Fruit fly (Drosophila melanogaster) whole organism, embryonic: Measurements from ENCODE around the gene CCAP-R.

Source experiments
- Asciz ChIP-seq: fragments of 200-800 bp; sonication (Bioruptor generic); optimal IDR thresholded peaks from 2 replicates; lab custom pipeline; 2017; ENCODE audit warnings: missing biosample characterization, mild to moderate bottlenecking, missing genetic modification characterization, missing genetic modification reagents
- Atf6 ChIP-seq: fragments of 200-800 bp; sonication (Bioruptor generic); IDR thresholded peaks from 2 replicates; pipeline ENCODE4 v1.3.6; 2022; ENCODE audit warnings: missing biosample characterization, missing genetic modification characterization
- Bgb ChIP-seq: fragments of 200-800 bp; sonication (Bioruptor generic); IDR thresholded peaks from 2 replicates; pipeline ENCODE4 v1.3.6; 2022; ENCODE audit warnings: missing biosample characterization, missing genetic modification characterization; ENCODE audit not compliant: partially characterized antibody
- BtbVII ChIP-seq: fragments of 200-800 bp; sonication (Bioruptor generic); optimal IDR thresholded peaks from 3 replicates; lab custom pipeline; 2017; ENCODE audit warnings: missing biosample characterization, mild to moderate bottlenecking, missing genetic modification characterization
- CG10274 ChIP-seq: fragments of 200-800 bp; sonication (Bioruptor generic); optimal IDR thresholded peaks from 3 replicates; lab custom pipeline; 2017; ENCODE audit warnings: missing biosample characterization, mild to moderate bottlenecking, missing genetic modification characterization
- CG10654 ChIP-seq: fragments of 200-800 bp; sonication (Bioruptor generic); optimal IDR thresholded peaks from 2 replicates; lab custom pipeline; 2016; ENCODE audit warnings: missing biosample characterization, missing genetic modification characterization
- CG11247 ChIP-seq: fragments of 200-800 bp; sonication (Bioruptor generic); IDR thresholded peaks from 2 replicates; pipeline ENCODE4 v1.3.6; 2022; ENCODE audit warnings: missing biosample characterization, missing genetic modification characterization
- CG12071 ChIP-seq: fragments of 200-800 bp; sonication (Bioruptor generic); optimal IDR thresholded peaks from 3 replicates; lab custom pipeline; 2018; ENCODE audit warnings: missing biosample characterization, mild to moderate bottlenecking, missing genetic modification characterization
- CG1233 ChIP-seq: fragments of 200-800 bp; sonication (Bioruptor generic); optimal IDR thresholded peaks from 4 replicates; lab custom pipeline; 2018; ENCODE audit warnings: missing biosample characterization, mild to moderate bottlenecking, missing genetic modification characterization
- CG13287 ChIP-seq: fragments of 200-800 bp; sonication (Bioruptor generic); IDR thresholded peaks from 2 replicates; pipeline ENCODE4 v1.3.6; 2022; ENCODE audit warnings: missing biosample characterization, missing genetic modification characterization; ENCODE audit not compliant: partially characterized antibody
- CG13775 ChIP-seq: fragments of 200-800 bp; sonication (Bioruptor generic); optimal IDR thresholded peaks from 3 replicates; lab custom pipeline; 2017; ENCODE audit warnings: missing biosample characterization, mild to moderate bottlenecking, missing genetic modification characterization
- CG31441 ChIP-seq: fragments of 200-800 bp; sonication (Bioruptor generic); IDR thresholded peaks from 2 replicates; pipeline ENCODE4 v1.3.6; 2022; ENCODE audit warnings: missing biosample characterization, missing genetic modification characterization
- CG32532 ChIP-seq: fragments of 200-800 bp; sonication (Bioruptor generic); IDR thresholded peaks from 2 replicates; pipeline ENCODE4 v1.3.6; 2022; ENCODE audit warnings: missing biosample characterization, missing genetic modification characterization
- CG32772 ChIP-seq: fragments of 200-800 bp; sonication (Bioruptor generic); IDR thresholded peaks from 2 replicates; pipeline ENCODE4 v1.3.6; 2022; ENCODE audit warnings: missing biosample characterization, missing genetic modification characterization
- CG33213 ChIP-seq: fragments of 200-800 bp; sonication (Bioruptor generic); optimal IDR thresholded peaks from 3 replicates; lab custom pipeline; 2016; ENCODE audit warnings: missing biosample characterization, missing genetic modification characterization
- CG42726 ChIP-seq: fragments of 200-800 bp; sonication (Bioruptor generic); IDR thresholded peaks from 2 replicates; pipeline ENCODE4 v1.3.6; 2022; ENCODE audit warnings: missing biosample characterization, missing genetic modification characterization; ENCODE audit not compliant: partially characterized antibody
- CG5180 ChIP-seq: fragments of 200-800 bp; sonication (Bioruptor generic); optimal IDR thresholded peaks from 3 replicates; lab custom pipeline; 2017; ENCODE audit warnings: missing biosample characterization, missing genetic modification characterization, mild to moderate bottlenecking, moderate library complexity, missing genetic modification reagents
- CG6272 ChIP-seq: fragments of 200-800 bp; sonication (Bioruptor generic); IDR thresholded peaks from 2 replicates; pipeline ENCODE4 v1.3.6; 2022; ENCODE audit warnings: missing biosample characterization, missing genetic modification characterization
- CG7372 ChIP-seq: fragments of 200-800 bp; sonication (Bioruptor generic); IDR thresholded peaks from 2 replicates; pipeline ENCODE4 v1.3.6; 2022; ENCODE audit warnings: missing biosample characterization, missing genetic modification characterization
- CG8089 ChIP-seq: fragments of 200-800 bp; sonication (Bioruptor generic); optimal IDR thresholded peaks from 3 replicates; lab custom pipeline; 2016; ENCODE audit warnings: missing biosample characterization, missing genetic modification characterization
- CG9437 ChIP-seq: fragments of 200-800 bp; sonication (Bioruptor generic); optimal IDR thresholded peaks from 2 replicates; lab custom pipeline; 2018; ENCODE audit warnings: missing biosample characterization, mild to moderate bottlenecking, missing genetic modification characterization
- E2f2 ChIP-seq: fragments of 200-800 bp; sonication (Bioruptor generic); IDR thresholded peaks from 2 replicates; pipeline ENCODE4 v1.3.6; 2022; ENCODE audit warnings: missing biosample characterization, missing genetic modification characterization
- H15 ChIP-seq: fragments of 200-800 bp; sonication (Bioruptor generic); IDR thresholded peaks from 3 replicates; pipeline ENCODE4 v1.3.6; 2022; ENCODE audit warnings: missing biosample characterization, missing genetic modification characterization
- H2.0 ChIP-seq: fragments of 200-800 bp; sonication (Bioruptor generic); IDR thresholded peaks from 2 replicates; pipeline ENCODE4 v1.3.6; 2022; ENCODE audit warnings: missing biosample characterization, missing genetic modification characterization
- HLH54F ChIP-seq: fragments of 200-800 bp; sonication (Bioruptor generic); optimal IDR thresholded peaks from 3 replicates; lab custom pipeline; 2016; ENCODE audit warnings: missing biosample characterization, missing genetic modification characterization
- HmgZ ChIP-seq: fragments of 200-800 bp; sonication (Bioruptor generic); optimal IDR thresholded peaks from 2 replicates; lab custom pipeline; 2018; ENCODE audit warnings: missing biosample characterization, mild to moderate bottlenecking, missing genetic modification characterization
- Hmx ChIP-seq: fragments of 200-800 bp; sonication (Bioruptor generic); optimal IDR thresholded peaks from 2 replicates; lab custom pipeline; 2016; ENCODE audit warnings: missing biosample characterization, missing genetic modification characterization
- Lhr ChIP-seq: fragments of 200-800 bp; sonication (Bioruptor generic); optimal IDR thresholded peaks from 3 replicates; lab custom pipeline; 2017; ENCODE audit warnings: mild to moderate bottlenecking, missing biosample characterization, missing genetic modification reagents, missing genetic modification characterization
- Meics ChIP-seq: fragments of 200-800 bp; sonication (Bioruptor generic); optimal IDR thresholded peaks from 2 replicates; lab custom pipeline; 2017; ENCODE audit warnings: missing biosample characterization, mild to moderate bottlenecking, missing genetic modification characterization
- Nf-YA ChIP-seq: fragments of 200-800 bp; sonication (Bioruptor generic); IDR thresholded peaks from 2 replicates; pipeline ENCODE4 v1.3.6; 2022; ENCODE audit warnings: missing biosample characterization, missing genetic modification characterization
- Poxn ChIP-seq: fragments of 200-800 bp; sonication (Bioruptor generic); IDR thresholded peaks from 2 replicates; pipeline ENCODE4 v1.3.6; 2022; ENCODE audit warnings: missing biosample characterization, missing genetic modification characterization
- YL-1 ChIP-seq: fragments of 200-800 bp; sonication (Bioruptor generic); optimal IDR thresholded peaks from 3 replicates; lab custom pipeline; 2017; ENCODE audit warnings: missing biosample characterization, mild to moderate bottlenecking, missing genetic modification characterization
- bigmax ChIP-seq: fragments of 200-800 bp; sonication (Bioruptor generic); optimal IDR thresholded peaks from 2 replicates; lab custom pipeline; 2018; ENCODE audit warnings: missing biosample characterization, mild to moderate bottlenecking, missing genetic modification characterization
- chinmo ChIP-seq: fragments of 200-800 bp; sonication (Bioruptor generic); IDR thresholded peaks from 4 replicates; pipeline ENCODE4 v1.3.6; 2022; ENCODE audit warnings: missing biosample characterization, missing genetic modification characterization; ENCODE audit not compliant: partially characterized antibody
- corto ChIP-seq: fragments of 200-800 bp; sonication (Bioruptor generic); optimal IDR thresholded peaks from 2 replicates; lab custom pipeline; 2016; ENCODE audit warnings: missing biosample characterization, mild to moderate bottlenecking, missing genetic modification characterization, moderate library complexity
- dimm ChIP-seq: fragments of 200-800 bp; sonication (Bioruptor generic); IDR thresholded peaks from 2 replicates; pipeline ENCODE4 v1.3.6; 2022; ENCODE audit warnings: missing biosample characterization, missing genetic modification characterization
- dm ChIP-seq: fragments of 200-800 bp; sonication (Bioruptor generic); optimal IDR thresholded peaks from 3 replicates; lab custom pipeline; 2016; ENCODE audit warnings: missing biosample characterization, missing genetic modification characterization
- dmrt11E ChIP-seq: fragments of 200-800 bp; sonication (Bioruptor generic); optimal IDR thresholded peaks from 3 replicates; lab custom pipeline; 2018; ENCODE audit warnings: missing biosample characterization, mild to moderate bottlenecking, missing genetic modification characterization, moderate library complexity
- dpn ChIP-seq, 2 experiments: fragments of 200-800 bp; sonication (Bioruptor generic); optimal IDR thresholded peaks; 3 replicates each; lab custom pipeline; 2016; ENCODE audit warnings: missing biosample characterization in 2 of 2, missing genetic modification characterization in 2 of 2
- gfzf ChIP-seq: fragments of 200-800 bp; sonication (Bioruptor generic); optimal IDR thresholded peaks from 2 replicates; lab custom pipeline; 2016; ENCODE audit warnings: missing biosample characterization, mild to moderate bottlenecking, missing genetic modification characterization, moderate library complexity
- grn ChIP-seq: fragments of 200-800 bp; sonication (Bioruptor generic); optimal IDR thresholded peaks from 3 replicates; lab custom pipeline; 2017; ENCODE audit warnings: missing biosample characterization, missing genetic modification characterization
- gsb ChIP-seq: fragments of 200-800 bp; sonication (Bioruptor generic); IDR thresholded peaks from 2 replicates; pipeline ENCODE4 v1.3.6; 2022; ENCODE audit warnings: missing biosample characterization, missing genetic modification characterization
- hkb ChIP-seq, 2 experiments: fragments of 200-800 bp in 1 of 2; fragments of >200 bp in 1 of 2; sonication (Bioruptor generic) in 1 of 2; IDR thresholded peaks in 1 of 2; optimal IDR thresholded peaks in 1 of 2; 2 replicates each; pipeline versions ENCODE4 v1.3.6 to Lab custom; 2017 to 2022; ENCODE audit warnings: missing biosample characterization in 1 of 2, missing genetic modification characterization in 1 of 2
- mam ChIP-seq: fragments of 200-800 bp; sonication (Bioruptor generic); optimal IDR thresholded peaks from 3 replicates; lab custom pipeline; 2016; ENCODE audit warnings: missing biosample characterization, missing genetic modification characterization
- mld ChIP-seq: fragments of 200-800 bp; sonication (Bioruptor generic); IDR thresholded peaks from 3 replicates; pipeline ENCODE4 v1.3.6; 2022; ENCODE audit warnings: missing biosample characterization, missing genetic modification characterization; ENCODE audit not compliant: partially characterized antibody
- pan ChIP-seq, 4 experiments: fragments of >200 bp in 3 of 4; fragments of 200-800 bp in 1 of 4; sonication (Bioruptor generic) in 1 of 4; optimal IDR thresholded peaks in 3 of 4; IDR thresholded peaks in 1 of 4; 2 replicates each; pipeline versions ENCODE4 v1.3.6 to Lab custom; 2017 to 2022; ENCODE audit warnings: missing biosample characterization in 2 of 4, missing genetic modification characterization in 2 of 4, mixed read lengths in 1 of 4
- trem ChIP-seq: fragments of 200-800 bp; optimal IDR thresholded peaks from 3 replicates; lab custom pipeline; 2019; ENCODE audit warnings: missing biosample characterization, mild to moderate bottlenecking, missing genetic modification characterization, moderate library complexity
- trh ChIP-seq: fragments of 200-800 bp; sonication (Bioruptor generic); optimal IDR thresholded peaks from 2 replicates; lab custom pipeline; 2016; ENCODE audit warnings: missing biosample characterization, missing genetic modification characterization
- zen2 ChIP-seq: fragments of 200-800 bp; sonication (Bioruptor generic); IDR thresholded peaks from 3 replicates; pipeline ENCODE4 v1.3.6; 2022; ENCODE audit warnings: missing biosample characterization, missing genetic modification characterization; ENCODE audit not compliant: partially characterized antibody

CCAP-R gene

dm6 chr3R:25879324-25879766 is 76.7 kb downstream of the CCAP-R start (continued):
- TF ChIP-seq hkb (optimal IDR thresholded peaks at IDR 0.05; lab: Kevin White, UChicago): no peak
- TF ChIP-seq hkb (GFP tag; IDR thresholded peaks at IDR 0.05; lab: Robert Waterston, UW): peak; percentile 87
- no peak for TF ChIP-seq zen2
- peak; percentile 52 for TF ChIP-seq HmgZ (tag; lab: Kevin White, UChicago)
- TF ChIP-seq gsb (GFP tag; lab: Robert Waterston, UW): peak; percentile 58; the same call in 1 of the 2 replicates
- peak; percentile 58; the same call in 1 of the 2 replicates for TF ChIP-seq E2f2 (GFP tag; lab: Robert Waterston, UW)
- peak; percentile 74 for TF ChIP-seq Asciz (GFP tag; lab: Kevin White, UChicago)
- no peak; the same call in 2 of the 3 replicates for TF ChIP-seq H15 (GFP tag; lab: Robert Waterston, UW)
- peak; percentile 77 for TF ChIP-seq CG9437 (GFP tag; lab: Kevin White, UChicago)
- TF ChIP-seq CG12071: peak; percentile 74
- TF ChIP-seq Nf-YA: 0 out of 2 replicates have a peak, but pooled peaks have one; percentile 34
- TF ChIP-seq gfzf (GFP tag; lab: Kevin White, UChicago): no peak
- TF ChIP-seq HLH54F (GFP tag; lab: Kevin White, UChicago): peak; percentile 62
- TF ChIP-seq CG32772 (GFP tag; lab: Robert Waterston, UW): peak; percentile 84
- TF ChIP-seq Hmx (GFP tag; lab: Kevin White, UChicago): peak; percentile 64
- peak; percentile 86 for TF ChIP-seq CG31441
- TF ChIP-seq grn (GFP tag; lab: Kevin White, UChicago): peak; percentile 18
- TF ChIP-seq CG33213 (GFP tag; lab: Kevin White, UChicago): peak; percentile 40
- TF ChIP-seq mam (GFP tag; lab: Kevin White, UChicago): peak; percentile 68
- TF ChIP-seq Poxn (GFP tag; lab: Robert Waterston, UW): no peak
- peak; percentile 40 for TF ChIP-seq Lhr (GFP tag; lab: Kevin White, UChicago)
- peak; percentile 86; the same call in 1 of the 2 replicates for TF ChIP-seq CG32532 (GFP tag; lab: Robert Waterston, UW)
- TF ChIP-seq CG13775 (GFP tag; lab: Kevin White, UChicago): peak; percentile 66
- TF ChIP-seq CG10654 (GFP tag; lab: Kevin White, UChicago): peak; percentile 65
- TF ChIP-seq dmrt11E (tag; lab: Kevin White, UChicago): peak; percentile 80
- peak; percentile 75 to 83 for TF ChIP-seq dpn (GFP tag; optimal IDR thresholded peaks at IDR 0.05; lab: Kevin White, UChicago)
- peak; percentile 40 for TF ChIP-seq dm (GFP tag; lab: Kevin White, UChicago)
- TF ChIP-seq trh: peak; percentile 13
- TF ChIP-seq trem: peak; percentile 63
- peak; percentile 78 for TF ChIP-seq H2.0 (GFP tag; lab: Robert Waterston, UW)
- TF ChIP-seq bigmax (GFP tag; lab: Kevin White, UChicago): no peak
- peak; percentile 34 for TF ChIP-seq CG1233 (GFP tag; lab: Kevin White, UChicago)
- TF ChIP-seq mld (GFP tag; lab: Robert Waterston, UW): no peak
- no peak for TF ChIP-seq BtbVII (GFP tag; lab: Kevin White, UChicago)
- no peak for TF ChIP-seq Bgb (GFP tag; lab: Robert Waterston, UW)
- TF ChIP-seq YL-1 (GFP tag; lab: Kevin White, UChicago): peak; percentile 1
- TF ChIP-seq Atf6: peak; percentile 65; the same call in 1 of the 2 replicates
- peak; percentile 50 for TF ChIP-seq CG5180 (GFP tag; lab: Kevin White, UChicago)
- no peak for TF ChIP-seq CG42726 (GFP tag; lab: Robert Waterston, UW)
- TF ChIP-seq corto (GFP tag; lab: Kevin White, UChicago): no peak
- peak; percentile 70 for TF ChIP-seq dimm
- TF ChIP-seq CG13287 (GFP tag; lab: Robert Waterston, UW): no peak
- peak; percentile 72; the same call in 1 of the 2 replicates for TF ChIP-seq CG11247 (GFP tag; lab: Robert Waterston, UW)
- no peak for TF ChIP-seq chinmo (GFP tag; lab: Robert Waterston, UW)
- TF ChIP-seq pan (optimal IDR thresholded peaks at IDR 0.05; lab: Kevin White, UChicago): no peak
- peak in 1 of 2 experiments; percentile 85 for TF ChIP-seq pan (GFP tag; optimal IDR thresholded peaks at IDR 0.05 in 1 of 2, IDR thresholded peaks at IDR 0.05 in 1 of 2)
- TF ChIP-seq CG7372 (GFP tag; lab: Robert Waterston, UW): peak; percentile 45
- TF ChIP-seq CG6272 (GFP tag; lab: Robert Waterston, UW): no peak
- TF ChIP-seq CG10274 (GFP tag; lab: Kevin White, UChicago): peak; percentile 12
- peak; percentile 75 for TF ChIP-seq Meics (GFP tag; lab: Kevin White, UChicago)
- TF ChIP-seq CG8089 (GFP tag; lab: Kevin White, UChicago): peak; percentile 61
